Worm (Caenorhabditis elegans) whole organism, young adult: ENCODE results near the gene polq-1.

Source experiments
- ets-4 ChIP-seq: fragments of 200-800 bp; sonication (Bioruptor generic); optimal IDR thresholded peaks from 2 replicates; lab custom pipeline; 2018; ENCODE audit warnings: mild to moderate bottlenecking, missing genetic modification characterization, missing compliant biosample characterization
- lag-1 ChIP-seq: fragments of 200-800 bp; sonication (Bioruptor generic); IDR thresholded peaks from 2 replicates; pipeline ENCODE4 v1.3.6; 2022; ENCODE audit warnings: missing genetic modification reagents, missing genetic modification characterization, missing compliant biosample characterization
- madf-6 ChIP-seq: fragments of 200-800 bp; sonication (Bioruptor generic); IDR thresholded peaks from 2 replicates; pipeline ENCODE4 v1.3.6; 2022; ENCODE audit warnings: missing genetic modification reagents, missing genetic modification characterization, missing compliant biosample characterization
- mel-28 ChIP-seq: sonication (generic microtip); optimal IDR thresholded peaks from 2 replicates; lab custom pipeline; 2016; ENCODE audit warnings: borderline replicate concordance, mild to moderate bottlenecking, missing genetic modification characterization, missing compliant biosample characterization

The polq-1 gene

ce11 chrIII:5743084-5743483, 59.9 kb downstream of the polq-1 start, which contains the start of gene B0244.15:
TSS of gene B0244.15 (plus strand) at chrIII:5743384.
- TF ChIP-seq lag-1 (GFP tag; lab: Robert Waterston, UW) (no peak), madf-6 (no peak), mel-28 (tag; lab: Kevin White, UChicago) (no peak), ets-4 (no peak)
- TF ChIP-seq, all 124 proteins: peak for 0
